Worm (Caenorhabditis elegans): ENCODE data around the gene try-3.

try-3 gene

DNA sequence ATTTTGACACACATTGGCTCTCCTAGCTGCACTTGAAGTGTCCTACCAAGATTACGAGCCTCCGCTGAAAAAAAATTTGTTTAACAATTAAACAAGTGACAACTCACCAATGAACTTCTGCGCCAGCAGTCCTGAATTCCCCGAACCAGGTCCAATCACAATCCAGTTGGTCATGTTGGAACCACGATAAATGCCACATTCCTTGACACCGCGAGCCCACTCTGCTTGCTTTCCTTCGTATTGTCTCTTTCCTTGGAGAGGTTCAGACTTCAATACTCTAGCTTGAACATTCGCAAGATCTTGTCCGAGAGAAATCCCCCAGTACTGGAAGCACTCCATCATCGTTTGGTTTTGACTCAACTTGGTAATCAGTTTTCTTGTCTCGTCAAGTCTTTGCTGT lies 28.8 kb upstream of the try-3 start:
- no peak for TF ChIP-seq pha-2 (tag; optimal IDR thresholded peaks at IDR 0.05)

DNA sequence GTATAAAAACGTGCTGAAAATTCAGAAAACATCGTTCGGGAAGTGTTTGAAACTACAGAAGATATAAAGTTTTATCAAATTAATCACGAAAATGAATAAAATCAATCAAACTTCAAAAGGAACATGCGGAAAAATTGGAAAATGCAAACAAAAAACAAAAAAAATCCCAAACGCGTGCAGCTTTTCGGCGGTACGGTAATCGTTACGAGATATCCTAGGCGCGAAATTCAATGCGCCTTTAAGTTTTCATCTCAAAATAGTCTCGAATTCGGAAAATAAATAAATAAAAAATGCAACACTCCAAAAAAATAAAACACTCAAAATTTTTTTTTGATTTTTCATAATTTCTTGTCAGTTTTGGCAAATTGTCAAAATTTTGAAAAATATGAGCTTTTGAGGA lies 27.1 kb upstream of the try-3 start:
- TF ChIP-seq tbx-7 (tag; optimal IDR thresholded peaks at IDR 0.05) (no peak), pha-4 (tag; optimal IDR thresholded peaks at IDR 0.05) (no peak), pros-1 (tag; optimal IDR thresholded peaks at IDR 0.05) (no peak), lim-6 (tag; optimal IDR thresholded peaks at IDR 0.05) (no peak), elt-2 (tag; optimal IDR thresholded peaks at IDR 0.05) (no peak), pat-9 (tag; optimal IDR thresholded peaks at IDR 0.05) (no peak), mec-3 (tag; optimal IDR thresholded peaks at IDR 0.05; ENCODE audit: borderline replicate concordance) (no peak), C38D4.7 (GFP tag; optimal IDR thresholded peaks at IDR 0.05) (no peak), C08G9.2 (tag; optimal IDR thresholded peaks at IDR 0.05) (no peak), ceh-9 (tag; optimal IDR thresholded peaks at IDR 0.05) (no peak), ttx-3 (tag; optimal IDR thresholded peaks at IDR 0.05) (no peak), nhr-232 (tag; optimal IDR thresholded peaks at IDR 0.05) (no peak), ceh-6 (GFP tag; optimal IDR thresholded peaks at IDR 0.05) (no peak), ceh-45 (GFP tag; IDR thresholded peaks at IDR 0.05) (no peak)

DNA sequence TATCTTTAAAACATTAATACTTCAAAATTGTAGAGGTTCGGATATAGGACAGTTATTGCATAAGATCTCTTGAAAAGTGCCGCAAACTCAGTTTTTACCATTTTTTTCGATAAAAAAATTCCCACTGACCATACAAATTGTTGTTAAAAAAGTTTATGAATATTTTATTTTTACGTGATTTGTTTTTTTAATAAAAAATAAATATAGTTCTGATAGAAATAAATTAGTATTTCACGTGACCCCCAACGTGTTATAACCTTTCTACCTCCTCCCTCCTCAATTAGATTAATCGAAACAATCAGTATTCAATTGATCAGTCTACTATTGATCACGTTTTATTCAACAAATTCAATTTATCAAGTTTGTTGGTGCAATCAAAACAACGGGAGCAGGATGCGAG lies 25.5 kb upstream of the try-3 start, which contains the start of gene C01G5.4:
Gene C01G5.4 (plus strand): TSS at position 301 of the 400 bp plus-strand sequence.
- no peak for TF ChIP-seq Y22D7AL.16 (tag; optimal IDR thresholded peaks at IDR 0.05)
- no peak for TF ChIP-seq rnt-1 (tag; optimal IDR thresholded peaks at IDR 0.05)
- no peak for TF ChIP-seq pha-2 (tag; optimal IDR thresholded peaks at IDR 0.05)
- TF ChIP-seq ceh-24 (tag; optimal IDR thresholded peaks at IDR 0.05): no peak
- no peak for TF ChIP-seq dmd-4 (tag; optimal IDR thresholded peaks at IDR 0.05; ENCODE audit: borderline replicate concordance)
- TF ChIP-seq lin-11 (tag; optimal IDR thresholded peaks at IDR 0.05): no peak
- TF ChIP-seq ceh-22 (tag; optimal IDR thresholded peaks at IDR 0.05): no peak

DNA sequence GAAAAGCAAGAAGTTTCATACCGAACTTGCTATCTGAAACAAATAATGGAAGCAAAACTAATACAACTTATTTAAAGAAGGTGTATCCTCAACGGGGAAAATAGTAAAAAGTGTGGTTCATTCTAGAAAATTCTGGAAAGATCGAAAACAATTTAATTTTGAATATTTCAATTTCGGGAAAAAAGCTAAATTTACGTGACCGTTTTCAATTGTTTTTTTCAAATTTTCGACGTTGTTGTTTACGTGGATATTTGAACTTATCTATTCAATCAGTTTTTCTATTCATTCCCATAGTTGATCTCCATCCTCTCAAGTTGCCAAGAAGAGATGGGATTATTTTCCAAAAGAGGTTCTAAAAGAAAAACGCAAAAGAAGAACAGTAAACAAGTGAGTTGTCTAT lies 21.0 kb upstream of the try-3 start, which contains the start of gene C01G5.3:
Gene C01G5.3 (plus strand): TSS at position 301 of the 400 bp plus-strand sequence.
- no peak for TF ChIP-seq Y22D7AL.16 (tag; optimal IDR thresholded peaks at IDR 0.05)
- TF ChIP-seq npax-4 (tag; optimal IDR thresholded peaks at IDR 0.05): no peak
- TF ChIP-seq nhr-11 (tag; optimal IDR thresholded peaks at IDR 0.05): no peak
- TF ChIP-seq syd-9 (tag; optimal IDR thresholded peaks at IDR 0.05): no peak
- TF ChIP-seq fkh-10 (GFP tag; optimal IDR thresholded peaks at IDR 0.05): no peak
- TF ChIP-seq tbx-7 (tag; optimal IDR thresholded peaks at IDR 0.05): no peak
- TF ChIP-seq pax-1 (tag; optimal IDR thresholded peaks at IDR 0.05): no peak
- no peak for TF ChIP-seq odd-2 (tag; optimal IDR thresholded peaks at IDR 0.05)
- no peak for TF ChIP-seq che-1 (tag; optimal IDR thresholded peaks at IDR 0.05)
- no peak for TF ChIP-seq pha-2 (tag; optimal IDR thresholded peaks at IDR 0.05)
- no peak for TF ChIP-seq unc-3 (GFP tag; conservative IDR thresholded peaks at IDR 0.05)
- no peak for TF ChIP-seq unc-3 (tag; optimal IDR thresholded peaks at IDR 0.05)
- no peak for TF ChIP-seq hlh-13 (GFP tag; optimal IDR thresholded peaks at IDR 0.05)
- no peak for TF ChIP-seq ceh-18 (tag; optimal IDR thresholded peaks at IDR 0.05)
- TF ChIP-seq dmd-4 (tag; optimal IDR thresholded peaks at IDR 0.05; ENCODE audit: borderline replicate concordance): no peak
- no peak for TF ChIP-seq lim-6 (tag; optimal IDR thresholded peaks at IDR 0.05)
- no peak for TF ChIP-seq sox-2 (GFP tag; IDR thresholded peaks at IDR 0.05)
- TF ChIP-seq K09A11.1 (tag; optimal IDR thresholded peaks at IDR 0.05; ENCODE audit: insufficient read depth): no peak
- TF ChIP-seq ceh-48 (tag; optimal IDR thresholded peaks at IDR 0.05): no peak

DNA sequence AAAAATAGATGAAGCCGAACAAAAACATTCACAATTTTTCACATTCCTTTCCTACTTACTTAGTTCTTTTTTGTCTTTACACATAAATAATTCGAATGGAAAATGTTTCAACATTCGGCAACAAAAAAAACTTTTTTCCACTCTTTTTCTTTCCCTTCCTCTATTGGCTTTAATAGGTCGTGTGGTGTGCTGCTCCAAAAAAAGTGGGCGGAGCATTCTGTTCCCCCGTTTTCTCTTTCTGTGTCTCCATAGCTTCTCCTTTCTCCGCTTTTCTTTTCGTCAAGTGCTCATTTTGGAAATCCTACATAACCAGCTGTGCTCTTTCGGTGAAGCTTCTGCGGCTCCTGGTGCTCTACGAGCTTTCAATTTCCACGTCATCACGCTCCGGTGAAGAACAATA lies 15.5 kb upstream of the try-3 start, which contains the start of gene C01G5.25:
Gene C01G5.25 (plus strand): TSS at position 250 of the 400 bp plus-strand sequence.
- no peak for TF ChIP-seq dve-1 (tag; optimal IDR thresholded peaks at IDR 0.05)
- TF ChIP-seq ceh-31 (tag; optimal IDR thresholded peaks at IDR 0.05): peak; percentile 17

Data from whole organism, late embryonic.